Fruit fly (Drosophila melanogaster) whole organism, wandering third instar larva: ENCODE measurements around the gene msd5.

ENCODE experiments used
- CG32264 ChIP-seq: fragments of 200-800 bp; sonication (Bioruptor generic); optimal IDR thresholded peaks from 2 replicates; lab custom pipeline; 2016; ENCODE audit warnings: missing biosample characterization, missing genetic modification characterization
- CG9705 ChIP-seq: fragments of 200-800 bp; sonication (Bioruptor generic); optimal IDR thresholded peaks from 2 replicates; lab custom pipeline; 2018; ENCODE audit warnings: missing biosample characterization, mild to moderate bottlenecking, missing genetic modification characterization
- CrebA ChIP-seq: fragments of 200-800 bp; sonication (Bioruptor generic); optimal IDR thresholded peaks from 2 replicates; lab custom pipeline; 2016; ENCODE audit warnings: missing biosample characterization, mild to moderate bottlenecking, missing genetic modification characterization, borderline replicate concordance
- Dif ChIP-seq: fragments of 200-275, 200-300 bp; sonication (Bioruptor generic); optimal IDR thresholded peaks from 2 replicates; lab custom pipeline; 2018; ENCODE audit warnings: missing biosample characterization, missing genetic modification characterization; ENCODE audit not compliant: partially characterized antibody
- GATAd ChIP-seq: sonication (Bioruptor generic); optimal IDR thresholded peaks from 2 replicates; lab custom pipeline; 2016; ENCODE audit warnings: missing biosample characterization, missing genetic modification characterization
- HLH106 ChIP-seq: fragments of 200-800 bp; optimal IDR thresholded peaks from 3 replicates; lab custom pipeline; 2019; ENCODE audit warnings: missing biosample characterization, mild to moderate bottlenecking, missing genetic modification characterization, moderate library complexity
- Hr78 ChIP-seq: fragments of >200 bp; optimal IDR thresholded peaks from 2 replicates; lab custom pipeline; 2017; ENCODE audit warnings: missing biosample characterization, missing genetic modification characterization
- Hr83 ChIP-seq: fragments of 200-300 bp; sonication (Bioruptor generic); optimal IDR thresholded peaks from 2 replicates; lab custom pipeline; 2016; ENCODE audit warnings: missing biosample characterization, mild to moderate bottlenecking, missing genetic modification characterization, moderate library complexity; ENCODE audit not compliant: poor library complexity, severe bottlenecking
- Jra ChIP-seq: sonication (Bioruptor generic); optimal IDR thresholded peaks from 2 replicates; lab custom pipeline; 2016; ENCODE audit warnings: missing biosample characterization, missing genetic modification characterization
- Mio ChIP-seq: sonication (Bioruptor generic); optimal IDR thresholded peaks from 2 replicates; lab custom pipeline; 2016; ENCODE audit warnings: missing biosample characterization, missing genetic modification characterization
- Myc ChIP-seq: fragments of >200 bp; optimal IDR thresholded peaks from 2 replicates; lab custom pipeline; 2017
- N ChIP-seq: fragments of >200 bp; optimal IDR thresholded peaks from 2 replicates; lab custom pipeline; 2018; ENCODE audit warnings: missing biosample characterization, missing external identifiers, missing genetic modification characterization
- OdsH ChIP-seq: fragments of 200-800 bp; sonication (Bioruptor generic); optimal IDR thresholded peaks from 2 replicates; lab custom pipeline; 2016; ENCODE audit warnings: missing biosample characterization, mild to moderate bottlenecking, missing genetic modification characterization
- Rel ChIP-seq, 2 experiments: fragments of 200-800 bp; sonication (Bioruptor generic) in 1 of 2; optimal IDR thresholded peaks; 2 replicates in 1 of 2; 3 replicates in 1 of 2; lab custom pipeline; 2016 to 2019; ENCODE audit warnings: mild to moderate bottlenecking in 2 of 2, missing biosample characterization in 2 of 2, missing genetic modification characterization in 2 of 2, moderate library complexity in 1 of 2
- Sp1 ChIP-seq: fragments of 200-800 bp; sonication (Bioruptor generic); optimal IDR thresholded peaks from 3 replicates; lab custom pipeline; 2019; ENCODE audit warnings: missing biosample characterization, mild to moderate bottlenecking, missing genetic modification characterization, moderate library complexity
- Vsx2 ChIP-seq: fragments of 200-300, 225-300 bp; sonication (Bioruptor generic); optimal IDR thresholded peaks from 2 replicates; lab custom pipeline; 2018; ENCODE audit warnings: missing biosample characterization, missing genetic modification characterization; ENCODE audit not compliant: partially characterized antibody
- br ChIP-seq: fragments of 200-800 bp; sonication (Bioruptor generic); optimal IDR thresholded peaks from 2 replicates; lab custom pipeline; 2016; ENCODE audit warnings: missing biosample characterization, missing genetic modification characterization
- dl ChIP-seq, 2 experiments: fragments of 175-275, 200-275 bp in 1 of 2; fragments of 200-275 bp in 1 of 2; sonication (Bioruptor generic); optimal IDR thresholded peaks; lab custom pipeline; 2018; ENCODE audit warnings: mild to moderate bottlenecking in 2 of 2, missing biosample characterization in 2 of 2, missing genetic modification characterization in 2 of 2, moderate library complexity in 2 of 2; ENCODE audit not compliant: partially characterized antibody in 2 of 2, insufficient read depth in 1 of 2
- dmrt93B ChIP-seq: fragments of 200-800 bp; sonication (Bioruptor generic); optimal IDR thresholded peaks from 2 replicates; lab custom pipeline; 2018; ENCODE audit warnings: missing biosample characterization, mild to moderate bottlenecking, missing genetic modification characterization
- dsf ChIP-seq: sonication (Bioruptor generic); optimal IDR thresholded peaks from 2 replicates; lab custom pipeline; 2016; ENCODE audit warnings: missing biosample characterization, missing genetic modification characterization, borderline replicate concordance
- ey ChIP-seq: fragments of 200-800 bp; sonication (Bioruptor generic); optimal IDR thresholded peaks from 2 replicates; lab custom pipeline; 2016; ENCODE audit warnings: missing biosample characterization, missing genetic modification characterization
- foxo ChIP-seq, 2 experiments: fragments of 200-800 bp; sonication (Bioruptor generic); optimal IDR thresholded peaks; 2 replicates in 1 of 2; 3 replicates in 1 of 2; lab custom pipeline; 2016 to 2017; ENCODE audit warnings: missing biosample characterization in 2 of 2, missing genetic modification characterization in 2 of 2
- fru ChIP-seq: fragments of 200-800 bp; sonication (Bioruptor generic); optimal IDR thresholded peaks from 3 replicates; lab custom pipeline; 2016; ENCODE audit warnings: missing biosample characterization, mild to moderate bottlenecking, missing genetic modification characterization
- h ChIP-seq: fragments of 200-800 bp; sonication (Bioruptor generic); optimal IDR thresholded peaks from 3 replicates; lab custom pipeline; 2016; ENCODE audit warnings: missing biosample characterization, mild to moderate bottlenecking, missing genetic modification characterization
- jim ChIP-seq: fragments of 175-275, 200-325 bp; sonication (Bioruptor generic); optimal IDR thresholded peaks from 2 replicates; lab custom pipeline; 2016; ENCODE audit warnings: missing biosample characterization, mild to moderate bottlenecking, missing genetic modification characterization
- pan ChIP-seq: fragments of >200 bp; optimal IDR thresholded peaks from 2 replicates; lab custom pipeline; 2017
- psq ChIP-seq: fragments of 200-800 bp; sonication (Bioruptor generic); optimal IDR thresholded peaks from 3 replicates; lab custom pipeline; 2017; ENCODE audit warnings: missing biosample characterization, mild to moderate bottlenecking, missing genetic modification characterization, moderate library complexity
- rgr ChIP-seq: fragments of 200-800 bp; sonication (Bioruptor generic); optimal IDR thresholded peaks from 3 replicates; lab custom pipeline; 2016; ENCODE audit warnings: missing biosample characterization, mild to moderate bottlenecking, missing genetic modification characterization
- sv ChIP-seq: fragments of 200-800 bp; sonication (Bioruptor generic); optimal IDR thresholded peaks from 3 replicates; lab custom pipeline; 2016; ENCODE audit warnings: missing biosample characterization, missing genetic modification characterization
- tai ChIP-seq: sonication (Bioruptor generic); optimal IDR thresholded peaks from 2 replicates; lab custom pipeline; 2016; ENCODE audit warnings: missing biosample characterization, missing genetic modification characterization
- usp ChIP-seq: fragments of >200 bp; optimal IDR thresholded peaks from 2 replicates; lab custom pipeline; 2017; ENCODE audit warnings: missing biosample characterization, missing genetic modification characterization
- woc ChIP-seq: sonication (Bioruptor generic); optimal IDR thresholded peaks from 2 replicates; lab custom pipeline; 2016; ENCODE audit warnings: missing biosample characterization, mild to moderate bottlenecking, missing genetic modification characterization

msd5 gene

dm6 chr3L:1334571-1335427 lies 1.9 kb upstream of the msd5 start, which contains the start of the genes Hmbs and CG2211:
Gene Hmbs, plus strand, starts transcription at chr3L:1334889.
Gene CG2211, minus strand, starts transcription at chr3L:1335359.
- TF ChIP-seq tai (GFP tag; lab: Kevin White, UChicago) (no peak), CG9705 (GFP tag; lab: Kevin White, UChicago) (peak; percentile 84), Mio (GFP tag; lab: Kevin White, UChicago) (peak; percentile 37), Dif (GFP tag; lab: Kevin White, UChicago) (peak; percentile 22), pan (lab: Kevin White, UChicago) (no peak), Myc (lab: Kevin White, UChicago) (peak; percentile 7), rgr (GFP tag; lab: Kevin White, UChicago) (peak; percentile 86), Rel (GFP tag; optimal IDR thresholded peaks at IDR 0.05; lab: Kevin White, UChicago) (peak; percentile 46), Rel (tag; optimal IDR thresholded peaks at IDR 0.05; lab: Kevin White, UChicago) (peak; percentile 98), CrebA (GFP tag; lab: Kevin White, UChicago) (no peak), sv (peak; percentile 90), jim (GFP tag; lab: Kevin White, UChicago) (peak; percentile 69), Sp1 (GFP tag; lab: Kevin White, UChicago) (peak; percentile 76), woc (GFP tag; lab: Kevin White, UChicago) (no peak), HLH106 (tag; lab: Kevin White, UChicago) (peak; percentile 86), h (GFP tag; lab: Kevin White, UChicago) (peak; percentile 94), br (peak; percentile 73), Vsx2 (GFP tag; lab: Kevin White, UChicago) (no peak), usp (GFP tag; lab: Kevin White, UChicago) (no peak), CG32264 (GFP tag; lab: Kevin White, UChicago) (peak; percentile 50), foxo (GFP tag; optimal IDR thresholded peaks at IDR 0.05; lab: Kevin White, UChicago) (peak; percentile 56 to 86), Hr83 (peak; percentile 74), Jra (GFP tag; lab: Kevin White, UChicago) (peak; percentile 60), fru (GFP tag; lab: Kevin White, UChicago) (peak; percentile 83), OdsH (GFP tag; lab: Kevin White, UChicago) (peak; percentile 70), ey (peak; percentile 87), psq (GFP tag; lab: Kevin White, UChicago) (peak; percentile 78)

dm6 chr3L:1331542-1331941 lies 1.4 kb downstream of the msd5 start, which contains the start of gene msd1:
Gene msd1, plus strand, starts transcription at chr3L:1331744.
- no peak for TF ChIP-seq CrebA (GFP tag; lab: Kevin White, UChicago)
- TF ChIP-seq sv: no peak
- TF ChIP-seq Hr78 (GFP tag; lab: Kevin White, UChicago): no peak
- no peak for TF ChIP-seq Jra (GFP tag; lab: Kevin White, UChicago)
- no peak for TF ChIP-seq N (GFP tag; lab: Kevin White, UChicago)
- no peak for TF ChIP-seq dsf (GFP tag; lab: Kevin White, UChicago)
- TF ChIP-seq Vsx2 (GFP tag; lab: Kevin White, UChicago): no peak
- TF ChIP-seq GATAd (GFP tag; lab: Kevin White, UChicago): no peak
- no peak for TF ChIP-seq dl (GFP tag; optimal IDR thresholded peaks at IDR 0.05; lab: Kevin White, UChicago; ENCODE audit: insufficient read depth in 1 of 2, partially characterized antibody in 2 of 2)
- TF ChIP-seq Myc (lab: Kevin White, UChicago): no peak
- TF ChIP-seq pan (lab: Kevin White, UChicago): no peak
- TF ChIP-seq Hr83: no peak
- no peak for TF ChIP-seq tai (GFP tag; lab: Kevin White, UChicago)
- TF ChIP-seq Dif (GFP tag; lab: Kevin White, UChicago): no peak

- TF ChIP-seq Hr78 (GFP tag; lab: Kevin White, UChicago) (no peak), foxo (GFP tag; optimal IDR thresholded peaks at IDR 0.05; lab: Kevin White, UChicago) (peak in 1 of 2 experiments; percentile 31), dmrt93B (GFP tag; lab: Kevin White, UChicago) (no peak), ey (peak; percentile 23)
Observed at dm6 chr3L:1330420-1330819, 2.5 kb downstream of the msd5 start.
